Fruit fly (Drosophila melanogaster): Measurements from ENCODE around the gene Naa20A.

DNA sequence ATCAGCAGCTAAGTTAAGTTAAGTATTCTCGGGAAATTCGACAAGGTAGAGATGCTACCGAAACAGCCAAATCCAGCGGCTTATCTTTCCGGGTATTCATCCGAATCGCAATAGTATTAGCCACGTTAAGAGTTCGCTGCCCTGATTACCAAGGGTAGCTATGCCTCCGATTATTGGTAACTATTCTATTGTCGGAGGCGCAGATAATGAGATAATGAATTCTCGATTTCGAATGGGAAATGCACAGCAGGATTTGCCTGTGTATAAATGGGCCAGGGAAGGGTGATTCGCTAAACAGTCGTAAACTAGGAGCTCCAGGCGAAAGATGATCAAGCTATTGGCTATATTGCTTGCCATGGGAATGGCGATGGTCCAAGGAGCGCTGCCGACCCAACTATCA is 39.6 kb downstream of the Naa20A start, which contains the start of gene CG14204:
- TF ChIP-seq CG14711 (tag; optimal IDR thresholded peaks at IDR 0.05) (no peak), kay (GFP tag; ENCODE audit: borderline replicate concordance) (no peak), CG1620 (GFP tag; optimal IDR thresholded peaks at IDR 0.05) (no peak), CG7045 (GFP tag; optimal IDR thresholded peaks at IDR 0.05) (no peak), Mnt (GFP tag; optimal IDR thresholded peaks at IDR 0.05) (no peak), pad (GFP tag; optimal IDR thresholded peaks at IDR 0.05) (no peak), cnc (optimal IDR thresholded peaks at IDR 0.05) (no peak), CG7101 (tag; optimal IDR thresholded peaks at IDR 0.05) (no peak)
